Fruit fly (Drosophila melanogaster): ENCODE results near the gene Asator.
A peak's percentile ranks its signal among the peaks of the same experiment; 100 is the strongest.

The Asator gene

DNA sequence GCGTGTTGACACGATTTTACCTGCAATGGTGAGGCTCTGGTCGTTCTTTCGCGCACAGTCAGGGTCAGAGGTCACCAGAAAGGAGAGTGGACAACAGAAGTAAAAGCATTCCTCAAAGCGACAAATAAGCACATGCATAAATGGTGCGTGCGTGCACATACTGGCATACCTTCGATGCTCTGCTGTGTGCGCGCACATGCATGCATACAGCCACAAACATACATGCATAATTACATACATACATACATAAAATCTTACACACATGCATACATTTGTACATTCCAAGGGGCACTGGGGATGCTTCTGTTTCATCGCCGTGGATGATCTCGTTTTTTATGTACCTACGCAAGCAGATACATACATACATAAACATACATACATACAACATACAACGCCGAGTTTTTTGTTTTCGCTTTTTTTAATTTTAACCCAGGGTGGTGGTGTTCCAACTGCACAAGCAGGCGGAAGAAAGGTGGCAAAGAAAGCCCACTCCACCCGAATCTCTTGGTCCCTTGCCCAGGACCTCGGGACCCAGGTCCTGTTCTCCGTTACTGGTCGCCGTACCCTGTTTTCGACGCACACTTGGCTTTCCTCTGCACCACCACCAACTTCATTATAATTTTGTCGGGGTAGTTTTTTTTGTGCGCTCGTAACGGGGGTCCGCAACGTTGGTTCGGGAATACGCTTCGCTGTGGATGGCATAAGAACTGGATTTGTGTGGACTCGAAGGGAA, at the start of gene Asator:
Asator (minus strand) TSS at position 167 of the 733 bp plus-strand sequence.
- TF ChIP-seq Hr38 (GFP tag; optimal IDR thresholded peaks at IDR 0.05) = no peak
- TF ChIP-seq CG3919 (GFP tag; optimal IDR thresholded peaks at IDR 0.05) = no peak
- TF ChIP-seq CG8632 (GFP tag; optimal IDR thresholded peaks at IDR 0.05) = peak; percentile 31
- no peak; the same call in 1 of the 2 replicates for TF ChIP-seq CG15336 (GFP tag; IDR thresholded peaks at IDR 0.05)
- TF ChIP-seq CG7368 (GFP tag; optimal IDR thresholded peaks at IDR 0.05) = peak; percentile 44
- TF ChIP-seq acj6 (GFP tag; optimal IDR thresholded peaks at IDR 0.05) = peak; percentile 59
- TF ChIP-seq Hr39 (GFP tag; optimal IDR thresholded peaks at IDR 0.05) = peak; percentile 67
- TF ChIP-seq Sox14 (GFP tag; optimal IDR thresholded peaks at IDR 0.05) = peak; percentile 49
- TF ChIP-seq CG6792 (GFP tag; optimal IDR thresholded peaks at IDR 0.05) = peak; percentile 43
- TF ChIP-seq Ets21C (GFP tag; optimal IDR thresholded peaks at IDR 0.05) = peak; percentile 50
- peak; percentile 35 for TF ChIP-seq CG8319 (GFP tag; optimal IDR thresholded peaks at IDR 0.05)
- peak; percentile 63 for TF ChIP-seq pdm3 (GFP tag; optimal IDR thresholded peaks at IDR 0.05)
- TF ChIP-seq CG10669 (GFP tag; optimal IDR thresholded peaks at IDR 0.05) = peak; percentile 50
- peak; percentile 65 for TF ChIP-seq topi (GFP tag; optimal IDR thresholded peaks at IDR 0.05)
- TF ChIP-seq CG11762 (GFP tag; optimal IDR thresholded peaks at IDR 0.05; ENCODE audit: insufficient read depth) = no peak
- no peak for TF ChIP-seq CG1621 (tag; optimal IDR thresholded peaks at IDR 0.05)
- peak; percentile 57 for TF ChIP-seq CG3032 (tag; optimal IDR thresholded peaks at IDR 0.05)
- peak; percentile 53 for TF ChIP-seq Ets96B (tag; optimal IDR thresholded peaks at IDR 0.05)
- no peak for TF ChIP-seq CG6163 (GFP tag; IDR thresholded peaks at IDR 0.05)
- TF ChIP-seq net (GFP tag; optimal IDR thresholded peaks at IDR 0.05) = peak; percentile 40
- TF ChIP-seq Sox102F (GFP tag; optimal IDR thresholded peaks at IDR 0.05) = peak; percentile 70
- no peak for TF ChIP-seq spab (GFP tag; optimal IDR thresholded peaks at IDR 0.05)
- no peak for TF ChIP-seq Lpt (GFP tag; optimal IDR thresholded peaks at IDR 0.05)
- TF ChIP-seq Smox (GFP tag; optimal IDR thresholded peaks at IDR 0.05) = peak; percentile 67
- peak; percentile 44 for TF ChIP-seq CG10631 (GFP tag; optimal IDR thresholded peaks at IDR 0.05)
- peak; percentile 54 for TF ChIP-seq CG34406 (GFP tag; optimal IDR thresholded peaks at IDR 0.05)
- TF ChIP-seq Met (GFP tag; optimal IDR thresholded peaks at IDR 0.05) = peak; percentile 77
- no peak for TF ChIP-seq fd85E (GFP tag; optimal IDR thresholded peaks at IDR 0.05)
- peak; percentile 67 for TF ChIP-seq CG31627 (GFP tag; optimal IDR thresholded peaks at IDR 0.05)
- peak; percentile 28 for TF ChIP-seq CG6854 (GFP tag; optimal IDR thresholded peaks at IDR 0.05)
- no peak for TF ChIP-seq Eip75B (GFP tag; optimal IDR thresholded peaks at IDR 0.05)
- no peak for TF ChIP-seq CG16779 (tag; optimal IDR thresholded peaks at IDR 0.05)
- peak; percentile 61 for TF ChIP-seq OdsH (GFP tag; optimal IDR thresholded peaks at IDR 0.05)
- peak; percentile 5 for TF ChIP-seq CG9139 (GFP tag; optimal IDR thresholded peaks at IDR 0.05)
- TF ChIP-seq eg (GFP tag; IDR thresholded peaks at IDR 0.05) = no peak
- peak; percentile 65 for TF ChIP-seq lz (GFP tag; optimal IDR thresholded peaks at IDR 0.05)
- peak; percentile 90 for TF ChIP-seq Eip78C (GFP tag)
- TF ChIP-seq fd59A (GFP tag; optimal IDR thresholded peaks at IDR 0.05) = peak; percentile 13
- peak; percentile 54 for TF ChIP-seq achi (GFP tag; optimal IDR thresholded peaks at IDR 0.05)
- peak; percentile 60 for TF ChIP-seq vri (GFP tag; optimal IDR thresholded peaks at IDR 0.05)
- TF ChIP-seq Blimp-1 (GFP tag; optimal IDR thresholded peaks at IDR 0.05) = no peak
- peak; percentile 69 for TF ChIP-seq CG6808 (GFP tag; optimal IDR thresholded peaks at IDR 0.05)
- peak; percentile 64 for TF ChIP-seq esn (GFP tag; optimal IDR thresholded peaks at IDR 0.05)
- TF ChIP-seq CG4318 (GFP tag; optimal IDR thresholded peaks at IDR 0.05) = no peak
- TF ChIP-seq dsx (GFP tag; optimal IDR thresholded peaks at IDR 0.05; ENCODE audit: poor library complexity, severe bottlenecking) = peak; percentile 51
- TF ChIP-seq Gug (GFP tag; IDR thresholded peaks at IDR 0.05) = no peak
- peak; percentile 70 for TF ChIP-seq cyc (GFP tag; optimal IDR thresholded peaks at IDR 0.05)
- peak; percentile 46 for TF ChIP-seq CG11902 (GFP tag; optimal IDR thresholded peaks at IDR 0.05)
- no peak for TF ChIP-seq CG32006 (GFP tag; optimal IDR thresholded peaks at IDR 0.05)
- peak; percentile 57 to 85 for TF ChIP-seq ss (GFP tag; optimal IDR thresholded peaks at IDR 0.05)
- no peak for TF ChIP-seq CG11294 (GFP tag; IDR thresholded peaks at IDR 0.05)
